Worm (Caenorhabditis elegans) whole organism, L4 larva: Measurements from ENCODE around the gene C01G10.15.

Source experiments
- F37D6.2 ChIP-seq: sonication (generic microtip); optimal IDR thresholded peaks from 2 replicates; lab custom pipeline; 2016; ENCODE audit warnings: mild to moderate bottlenecking, missing genetic modification characterization, missing compliant biosample characterization
- F44E2.7 ChIP-seq: fragments of 200-800 bp; sonication (Bioruptor generic); IDR thresholded peaks from 2 replicates; pipeline ENCODE4 v2.1.2; 2022; ENCODE audit warnings: missing genetic modification characterization, missing compliant biosample characterization
- T26A8.4 ChIP-seq: fragments of 200-800 bp; sonication (Bioruptor generic); IDR thresholded peaks from 2 replicates; pipeline ENCODE4 v1.3.6; 2022; ENCODE audit warnings: missing genetic modification characterization, missing compliant biosample characterization
- Y48G9A.11 ChIP-seq: fragments of 200-800 bp; sonication (Bioruptor generic); IDR thresholded peaks from 2 replicates; pipeline ENCODE4 v1.3.6; 2022; ENCODE audit warnings: missing genetic modification reagents, missing genetic modification characterization, missing compliant biosample characterization
- aha-1 ChIP-seq: fragments of 150-350 bp; peaks from one replicate; lab custom pipeline; 2014; ENCODE audit warnings: missing biosample characterization, missing genetic modification characterization
- aly-2 ChIP-seq: sonication (generic microtip); optimal IDR thresholded peaks from 2 replicates; lab custom pipeline; 2018; ENCODE audit warnings: missing biosample characterization, missing genetic modification characterization
- attf-4 ChIP-seq: sonication (generic microtip); optimal IDR thresholded peaks from 3 replicates; lab custom pipeline; 2017; ENCODE audit warnings: missing biosample characterization, missing genetic modification characterization
- ceh-20 ChIP-seq: fragments of 200-800 bp; sonication (Bioruptor generic); IDR thresholded peaks from 2 replicates; pipeline ENCODE4 v1.3.6; 2022; ENCODE audit warnings: missing genetic modification reagents, missing genetic modification characterization, missing compliant biosample characterization
- ceh-32 ChIP-seq: sonication (generic microtip); optimal IDR thresholded peaks from 2 replicates; lab custom pipeline; 2016; ENCODE audit warnings: mild to moderate bottlenecking, missing genetic modification characterization, missing compliant biosample characterization; ENCODE audit not compliant: poor library complexity
- ces-1 ChIP-seq: fragments of 150-350 bp; sonication (generic microtip); optimal IDR thresholded peaks from 4 replicates; lab custom pipeline; 2014; ENCODE audit warnings: missing biosample characterization, missing genetic modification reagents, missing genetic modification characterization
- cey-2 ChIP-seq: sonication (generic microtip); optimal IDR thresholded peaks from 3 replicates; lab custom pipeline; 2017; ENCODE audit warnings: missing genetic modification characterization, mild to moderate bottlenecking, missing compliant biosample characterization, antibody characterized with exemption, borderline replicate concordance; ENCODE audit not compliant: insufficient read depth
- daf-19 ChIP-seq: fragments of 200-800 bp; sonication (Bioruptor generic); conservative IDR thresholded peaks from 2 replicates; pipeline ENCODE4 v1.3.6; 2022; ENCODE audit warnings: missing genetic modification characterization, missing compliant biosample characterization
- daf-8 ChIP-seq: fragments of 200-800 bp; sonication (Bioruptor generic); IDR thresholded peaks from 2 replicates; pipeline ENCODE4 v1.3.6; 2022; ENCODE audit warnings: missing genetic modification characterization, missing compliant biosample characterization
- dmd-8 ChIP-seq: fragments of 200-800 bp; sonication (Bioruptor generic); IDR thresholded peaks from 2 replicates; pipeline ENCODE4 v1.3.6; 2022; ENCODE audit warnings: missing genetic modification characterization, missing compliant biosample characterization
- dve-1 ChIP-seq: sonication (generic microtip); optimal IDR thresholded peaks from 2 replicates; lab custom pipeline; 2017; ENCODE audit warnings: antibody characterized with exemption, mild to moderate bottlenecking, missing genetic modification characterization, missing compliant biosample characterization; ENCODE audit not compliant: insufficient read depth
- gei-8 ChIP-seq: fragments of 200-800 bp; sonication (Bioruptor generic); optimal IDR thresholded peaks from 2 replicates; lab custom pipeline; 2018; ENCODE audit warnings: mild to moderate bottlenecking, missing genetic modification characterization, missing compliant biosample characterization
- hif-1 ChIP-seq, 2 experiments: sonication (generic microtip); optimal IDR thresholded peaks; 2 replicates each; lab custom pipeline; 2016 to 2017; ENCODE audit warnings: missing compliant biosample characterization in 2 of 2, missing genetic modification characterization in 2 of 2, missing genetic modification reagents in 2 of 2, missing genotype in 2 of 2, mild to moderate bottlenecking in 1 of 2
- hlh-11 ChIP-seq: fragments of 200-800 bp; sonication (Bioruptor generic); optimal IDR thresholded peaks from 2 replicates; lab custom pipeline; 2018; ENCODE audit warnings: mild to moderate bottlenecking, missing genetic modification characterization, missing compliant biosample characterization
- hmg-1.1 ChIP-seq: fragments of 200-800 bp; sonication (Bioruptor generic); IDR thresholded peaks from 2 replicates; pipeline ENCODE4 v1.3.6; 2022; ENCODE audit warnings: missing genetic modification reagents, missing genetic modification characterization, missing compliant biosample characterization
- lin-13 ChIP-seq: fragments of 150-350 bp; optimal IDR thresholded peaks from 2 replicates; lab custom pipeline; 2014; ENCODE audit warnings: missing biosample characterization, missing genetic modification reagents, missing genetic modification characterization
- lin-38 ChIP-seq: fragments of 200-800 bp; sonication (Bioruptor generic); IDR thresholded peaks from 2 replicates; pipeline ENCODE4 v1.3.6; 2022; ENCODE audit warnings: missing genetic modification reagents, missing genetic modification characterization, missing compliant biosample characterization
- lin-39 ChIP-seq: fragments of 150-350 bp; optimal IDR thresholded peaks from 2 replicates; lab custom pipeline; 2014; ENCODE audit warnings: missing biosample characterization, missing genetic modification reagents, missing genetic modification characterization
- lsy-2 ChIP-seq, 2 experiments: fragments of 150-350 bp in 1 of 2; sonication (generic microtip) in 1 of 2; optimal IDR thresholded peaks; 2 replicates each; lab custom pipeline; 2014 to 2017; ENCODE audit warnings: missing biosample characterization in 2 of 2, missing genetic modification characterization in 2 of 2
- madf-9 ChIP-seq: fragments of 200-800 bp; sonication (Bioruptor generic); conservative IDR thresholded peaks from 2 replicates; pipeline ENCODE4 v1.3.6; 2022; ENCODE audit warnings: missing genetic modification reagents, missing genetic modification characterization, missing compliant biosample characterization
- mdl-1 ChIP-seq, 2 experiments: fragments of 150-350 bp in 1 of 2; sonication (generic microtip) in 1 of 2; optimal IDR thresholded peaks; 2 replicates each; lab custom pipeline; 2014 to 2017; ENCODE audit warnings: missing biosample characterization in 2 of 2, missing genetic modification characterization in 2 of 2
- mep-1 ChIP-seq: fragments of 150-350 bp; sonication (generic microtip); optimal IDR thresholded peaks from 3 replicates; lab custom pipeline; 2014; ENCODE audit warnings: missing biosample characterization, missing genetic modification characterization
- mes-2 ChIP-seq: sonication (generic microtip); optimal IDR thresholded peaks from 2 replicates; lab custom pipeline; 2016; ENCODE audit warnings: missing genotype, mild to moderate bottlenecking, missing genetic modification characterization, missing compliant biosample characterization; ENCODE audit not compliant: poor library complexity, severe bottlenecking
- mxl-2 ChIP-seq: fragments of 200-800 bp; sonication (Bioruptor generic); conservative IDR thresholded peaks from 2 replicates; pipeline ENCODE4 v1.3.6; 2022; ENCODE audit warnings: missing genetic modification reagents, missing genetic modification characterization, missing compliant biosample characterization
- nhr-102 ChIP-seq: sonication (generic microtip); optimal IDR thresholded peaks from 2 replicates; lab custom pipeline; 2016; ENCODE audit warnings: mild to moderate bottlenecking, missing genetic modification characterization, moderate library complexity, missing compliant biosample characterization
- nhr-11 ChIP-seq: fragments of 150-350 bp; optimal IDR thresholded peaks from 2 replicates; lab custom pipeline; 2014; ENCODE audit warnings: missing biosample characterization, missing genetic modification characterization
- nhr-237 ChIP-seq: sonication (generic microtip); optimal IDR thresholded peaks from 2 replicates; lab custom pipeline; 2017; ENCODE audit warnings: missing biosample characterization, missing genetic modification characterization
- nhr-28 ChIP-seq: fragments of 150-350 bp; optimal IDR thresholded peaks from 2 replicates; lab custom pipeline; 2014; ENCODE audit warnings: missing biosample characterization, missing genetic modification characterization
- nhr-41 ChIP-seq: fragments of 200-800 bp; sonication (Bioruptor generic); IDR thresholded peaks from 2 replicates; pipeline ENCODE4 v1.3.6; 2022; ENCODE audit warnings: missing genetic modification reagents, missing genetic modification characterization, missing compliant biosample characterization
- nhr-48 ChIP-seq: sonication (generic microtip); optimal IDR thresholded peaks from 2 replicates; lab custom pipeline; 2016; ENCODE audit warnings: mild to moderate bottlenecking, missing genetic modification characterization, missing compliant biosample characterization
- nhr-6 ChIP-seq: fragments of 150-350 bp; optimal IDR thresholded peaks from 2 replicates; lab custom pipeline; 2014; ENCODE audit warnings: missing biosample characterization, missing genetic modification characterization
- nhr-77 ChIP-seq: fragments of 150-350 bp; optimal IDR thresholded peaks from 2 replicates; lab custom pipeline; 2014; ENCODE audit warnings: missing biosample characterization, missing genetic modification characterization
- pha-4 ChIP-seq, 2 experiments: fragments of 150-350 bp in 1 of 2; fragments of 200-800 bp in 1 of 2; sonication (Bioruptor generic) in 1 of 2; IDR thresholded peaks in 1 of 2; optimal IDR thresholded peaks in 1 of 2; 2 replicates each; pipeline versions ENCODE4 v1.3.6 to Lab custom; 2014 to 2022; ENCODE audit warnings: missing genetic modification characterization in 2 of 2, missing genetic modification reagents in 2 of 2, missing biosample characterization in 1 of 2, missing compliant biosample characterization in 1 of 2
- rbr-2 ChIP-seq: sonication (generic microtip); optimal IDR thresholded peaks from 2 replicates; lab custom pipeline; 2016; ENCODE audit warnings: missing genotype, missing genetic modification characterization, missing compliant biosample characterization
- sdz-12 ChIP-seq: fragments of 200-800 bp; sonication (Bioruptor generic); optimal IDR thresholded peaks from 2 replicates; lab custom pipeline; 2018; ENCODE audit warnings: mild to moderate bottlenecking, missing genetic modification characterization, missing compliant biosample characterization
- skn-1 ChIP-seq: fragments of 150-350 bp; optimal IDR thresholded peaks from 2 replicates; lab custom pipeline; 2014; ENCODE audit warnings: missing biosample characterization, missing genetic modification characterization
- snpc-4 ChIP-seq: fragments of 150-350 bp; optimal IDR thresholded peaks from 2 replicates; lab custom pipeline; 2014; ENCODE audit warnings: missing biosample characterization, missing genetic modification characterization
- spr-3 ChIP-seq: fragments of 200-800 bp; sonication (Bioruptor generic); optimal IDR thresholded peaks from 2 replicates; lab custom pipeline; 2018; ENCODE audit warnings: mild to moderate bottlenecking, missing genetic modification characterization, missing compliant biosample characterization
- unc-62 ChIP-seq, 3 experiments: fragments of 150-350 bp in 1 of 3; sonication (generic microtip); optimal IDR thresholded peaks in 2 of 3; peaks in 1 of 3; 1 replicate in 1 of 3; 2 replicates in 2 of 3; lab custom pipeline; 2014 to 2017; ENCODE audit warnings: missing biosample characterization in 3 of 3, missing genetic modification characterization in 3 of 3, missing genetic modification reagents in 3 of 3, missing genotype in 1 of 3
- vab-7 ChIP-seq: fragments of 200-800 bp; sonication (Bioruptor generic); IDR thresholded peaks from 2 replicates; pipeline ENCODE4 v1.3.6; 2022; ENCODE audit warnings: missing genetic modification reagents, missing genetic modification characterization, missing compliant biosample characterization
- zag-1 ChIP-seq: fragments of 150-350 bp; optimal IDR thresholded peaks from 2 replicates; lab custom pipeline; 2014; ENCODE audit warnings: missing biosample characterization, missing genetic modification characterization
- ztf-11 ChIP-seq: fragments of 150-350 bp; optimal IDR thresholded peaks from 2 replicates; lab custom pipeline; 2014; ENCODE audit warnings: missing biosample characterization, missing genetic modification characterization

The C01G10.15 gene

ce11 chrV:15072738-15073137 is 14.4 kb downstream of the C01G10.15 start:
- peak; percentile 71 for TF ChIP-seq aha-1
- TF ChIP-seq madf-9 (GFP tag; lab: Robert Waterston, UW), result no peak
- TF ChIP-seq, all 104 proteins: peak for 1

ce11 chrV:15071015-15071810 is 15.9 kb downstream of the C01G10.15 start, which contains the start of gene unc-76:
unc-76 (plus strand) TSS chrV:15071760.
- TF ChIP-seq ces-1 (GFP tag; lab: Kevin White, UChicago) (peak; percentile 56), hmg-1.1 (GFP tag; lab: Robert Waterston, UW) (peak; percentile 74), hlh-11 (tag; lab: Kevin White, UChicago) (peak; percentile 68), nhr-77 (tag; lab: Kevin White, UChicago) (no peak), dmd-8 (no peak), sdz-12 (GFP tag; lab: Kevin White, UChicago) (no peak), mdl-1 (tag; optimal IDR thresholded peaks at IDR 0.05; lab: Kevin White, UChicago) (peak; percentile 2 to 31), vab-7 (GFP tag; lab: Robert Waterston, UW) (no peak), gei-8 (GFP tag; lab: Kevin White, UChicago) (no peak), nhr-11 (tag; lab: Kevin White, UChicago) (peak; percentile 72), aha-1 (peak; percentile 95), cey-2 (tag; lab: Kevin White, UChicago) (no peak), lin-13 (GFP tag; lab: Kevin White, UChicago) (peak; percentile 55), lin-39 (peak; percentile 80), skn-1 (tag; lab: Kevin White, UChicago) (no peak), snpc-4 (tag; lab: Kevin White, UChicago) (no peak), F44E2.7 (GFP tag; lab: Robert Waterston, UW) (no peak), nhr-6 (tag; lab: Kevin White, UChicago) (peak; percentile 87), hif-1 (tag; optimal IDR thresholded peaks at IDR 0.05; lab: Kevin White, UChicago) (peak in 1 of 2 experiments; percentile 47), T26A8.4 (GFP tag; lab: Robert Waterston, UW) (peak; percentile 41; the same call in 1 of the 2 replicates), rbr-2 (tag; lab: Kevin White, UChicago) (peak; percentile 92), nhr-41 (no peak), zag-1 (tag; lab: Kevin White, UChicago) (peak; percentile 56), spr-3 (no peak), mes-2 (peak; percentile 48), pha-4 (GFP tag; IDR thresholded peaks at IDR 0.05; lab: Robert Waterston, UW) (peak; percentile 23; the same call in 1 of the 2 replicates), pha-4 (tag; optimal IDR thresholded peaks at IDR 0.05; lab: Kevin White, UChicago) (peak; percentile 20), nhr-237 (tag; lab: Kevin White, UChicago) (no peak), mxl-2 (GFP tag; lab: Robert Waterston, UW) (no peak), Y48G9A.11 (no peak), mep-1 (tag; lab: Kevin White, UChicago) (peak; percentile 90), dve-1 (tag; lab: Kevin White, UChicago) (peak; percentile 72), nhr-102 (no peak), nhr-28 (tag; lab: Kevin White, UChicago) (peak; percentile 55), nhr-48 (no peak), unc-62 (GFP tag; optimal IDR thresholded peaks at IDR 0.05 in 1 of 2; lab: Kevin White, UChicago) (peak in 1 of 2 experiments; percentile 98), unc-62 (tag; optimal IDR thresholded peaks at IDR 0.05; lab: Kevin White, UChicago) (no peak), daf-8 (GFP tag; lab: Robert Waterston, UW) (no peak), ceh-32 (tag; lab: Kevin White, UChicago) (no peak), lin-38 (GFP tag; lab: Robert Waterston, UW) (peak; percentile 21; the same call in 1 of the 2 replicates), ztf-11 (no peak), daf-19 (GFP tag; lab: Robert Waterston, UW) (no peak), lsy-2 (tag; optimal IDR thresholded peaks at IDR 0.05; lab: Kevin White, UChicago) (peak; percentile 42 to 76), attf-4 (tag; lab: Kevin White, UChicago) (no peak), F37D6.2 (tag; lab: Kevin White, UChicago) (peak; percentile 78), aly-2 (tag; lab: Kevin White, UChicago) (no peak), ceh-20 (peak; percentile 55)
